Worm (Caenorhabditis elegans) whole organism, L4/young adult: ENCODE results near the gene crn-7.

Experiments
- dao-5 ChIP-seq: sonication (generic microtip); optimal IDR thresholded peaks from 2 replicates; lab custom pipeline; 2016; ENCODE audit warnings: missing genotype, missing genetic modification characterization, moderate library complexity, missing compliant biosample characterization
- him-1 ChIP-seq: sonication (generic microtip); optimal IDR thresholded peaks from 2 replicates; lab custom pipeline; 2016; ENCODE audit warnings: missing genotype, missing genetic modification reagents, missing genetic modification characterization, missing compliant biosample characterization

DNA sequence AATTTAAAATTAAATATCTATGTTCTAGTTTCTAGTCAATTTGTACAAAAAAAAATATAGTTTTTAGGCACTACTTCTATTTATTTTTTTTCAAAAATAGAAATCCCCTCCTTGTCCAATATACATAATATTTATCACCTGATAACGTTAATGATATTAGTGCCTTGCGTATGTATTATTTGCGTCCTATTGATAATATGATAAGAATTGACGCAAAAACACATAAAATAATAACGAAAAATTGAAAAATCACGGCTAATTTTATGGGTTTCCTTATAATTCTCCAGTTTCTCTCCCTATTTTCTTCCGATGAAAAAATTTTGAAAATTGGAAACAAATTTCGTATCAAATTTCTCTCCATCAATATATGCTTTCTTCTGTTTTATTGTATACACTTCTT lies 31.4 kb downstream of the crn-7 start:
- TF ChIP-seq dao-5 (tag; lab: Kevin White, UChicago) (no peak), him-1 (tag; lab: Kevin White, UChicago) (no peak)
